Fruit fly (Drosophila melanogaster) whole organism, embryonic: Measurements from ENCODE around the gene CG14357.

Experiments used
- Atf3 ChIP-seq: fragments of 200-800 bp; sonication (Bioruptor generic); optimal IDR thresholded peaks from 3 replicates; lab custom pipeline; 2016; ENCODE audit warnings: missing biosample characterization, missing genetic modification characterization
- Atf6 ChIP-seq: fragments of 200-800 bp; sonication (Bioruptor generic); IDR thresholded peaks from 2 replicates; pipeline ENCODE4 v1.3.6; 2022; ENCODE audit warnings: missing biosample characterization, missing genetic modification characterization
- BtbVII ChIP-seq: fragments of 200-800 bp; sonication (Bioruptor generic); optimal IDR thresholded peaks from 3 replicates; lab custom pipeline; 2017; ENCODE audit warnings: missing biosample characterization, mild to moderate bottlenecking, missing genetic modification characterization
- C15 ChIP-seq: fragments of 200-800 bp; sonication (Bioruptor generic); IDR thresholded peaks from 3 replicates; pipeline ENCODE4 v1.3.6; 2022; ENCODE audit warnings: missing biosample characterization, missing genetic modification characterization
- CG10209 ChIP-seq: fragments of 200-800 bp; sonication (Bioruptor generic); optimal IDR thresholded peaks from 3 replicates; lab custom pipeline; 2017; ENCODE audit warnings: missing biosample characterization, mild to moderate bottlenecking, missing genetic modification characterization, missing genetic modification reagents
- CG1233 ChIP-seq: fragments of 200-800 bp; sonication (Bioruptor generic); optimal IDR thresholded peaks from 4 replicates; lab custom pipeline; 2018; ENCODE audit warnings: missing biosample characterization, mild to moderate bottlenecking, missing genetic modification characterization
- CG12769 ChIP-seq: fragments of 200-800 bp; sonication (Bioruptor generic); optimal IDR thresholded peaks from 2 replicates; lab custom pipeline; 2019; ENCODE audit warnings: missing biosample characterization, mild to moderate bottlenecking, missing genetic modification characterization, moderate library complexity
- CG13296 ChIP-seq: fragments of 200-800 bp; sonication (Bioruptor generic); optimal IDR thresholded peaks from 3 replicates; lab custom pipeline; 2018; ENCODE audit warnings: missing biosample characterization, mild to moderate bottlenecking, missing genetic modification characterization
- CG13624 ChIP-seq: fragments of 200-800 bp; sonication (Bioruptor generic); optimal IDR thresholded peaks from 2 replicates; lab custom pipeline; 2016; ENCODE audit warnings: missing biosample characterization, missing genetic modification characterization
- CG15601 ChIP-seq: fragments of 200-800 bp; sonication (Bioruptor generic); optimal IDR thresholded peaks from 3 replicates; lab custom pipeline; 2019; ENCODE audit warnings: missing biosample characterization, mild to moderate bottlenecking, missing genetic modification characterization, moderate library complexity
- CG1603 ChIP-seq: fragments of 200-800 bp; sonication (Bioruptor generic); optimal IDR thresholded peaks from 2 replicates; lab custom pipeline; 2019; ENCODE audit warnings: missing biosample characterization, mild to moderate bottlenecking, missing genetic modification characterization, moderate library complexity
- CG16815 ChIP-seq: fragments of 200-800 bp; sonication (Bioruptor generic); optimal IDR thresholded peaks from 3 replicates; lab custom pipeline; 2017; ENCODE audit warnings: missing biosample characterization, mild to moderate bottlenecking, missing genetic modification characterization
- CG17568 ChIP-seq: fragments of 200-800 bp; sonication (Bioruptor generic); optimal IDR thresholded peaks from 2 replicates; lab custom pipeline; 2018; ENCODE audit warnings: missing biosample characterization, mild to moderate bottlenecking, missing genetic modification characterization, moderate library complexity
- CG17829 ChIP-seq: fragments of 200-800 bp; optimal IDR thresholded peaks from 2 replicates; lab custom pipeline; 2019; ENCODE audit warnings: missing biosample characterization, mild to moderate bottlenecking, missing genetic modification characterization, moderate library complexity
- CG18619 ChIP-seq: fragments of 200-800 bp; sonication (Bioruptor generic); optimal IDR thresholded peaks from 3 replicates; lab custom pipeline; 2017; ENCODE audit warnings: missing biosample characterization, mild to moderate bottlenecking, missing genetic modification characterization
- CG31441 ChIP-seq: fragments of 200-800 bp; sonication (Bioruptor generic); IDR thresholded peaks from 2 replicates; pipeline ENCODE4 v1.3.6; 2022; ENCODE audit warnings: missing biosample characterization, missing genetic modification characterization
- CG33213 ChIP-seq: fragments of 200-800 bp; sonication (Bioruptor generic); optimal IDR thresholded peaks from 3 replicates; lab custom pipeline; 2016; ENCODE audit warnings: missing biosample characterization, missing genetic modification characterization
- CG34376 ChIP-seq: fragments of 200-800 bp; sonication (Bioruptor generic); optimal IDR thresholded peaks from 2 replicates; lab custom pipeline; 2018; ENCODE audit warnings: missing biosample characterization, mild to moderate bottlenecking, missing genetic modification characterization
- CG4424 ChIP-seq: fragments of 200-800 bp; sonication (Bioruptor generic); optimal IDR thresholded peaks from 3 replicates; lab custom pipeline; 2016; ENCODE audit warnings: missing biosample characterization, missing genetic modification characterization
- CG4854 ChIP-seq: fragments of 200-800 bp; sonication (Bioruptor generic); optimal IDR thresholded peaks from 2 replicates; lab custom pipeline; 2016; ENCODE audit warnings: missing biosample characterization, missing genetic modification characterization, inconsistent platforms
- CG5180 ChIP-seq: fragments of 200-800 bp; sonication (Bioruptor generic); optimal IDR thresholded peaks from 3 replicates; lab custom pipeline; 2017; ENCODE audit warnings: missing biosample characterization, missing genetic modification characterization, mild to moderate bottlenecking, moderate library complexity, missing genetic modification reagents
- CG9437 ChIP-seq: fragments of 200-800 bp; sonication (Bioruptor generic); optimal IDR thresholded peaks from 2 replicates; lab custom pipeline; 2018; ENCODE audit warnings: missing biosample characterization, mild to moderate bottlenecking, missing genetic modification characterization
- CG9817 ChIP-seq: fragments of 200-800 bp; sonication (Bioruptor generic); optimal IDR thresholded peaks from 2 replicates; lab custom pipeline; 2018; ENCODE audit warnings: missing biosample characterization, mild to moderate bottlenecking, missing genetic modification characterization, moderate library complexity
- CHES-1-like ChIP-seq: fragments of 200-800 bp; sonication (Bioruptor generic); optimal IDR thresholded peaks from 2 replicates; lab custom pipeline; 2016; ENCODE audit warnings: missing biosample characterization, missing genetic modification characterization
- Camta ChIP-seq: fragments of 200-800 bp; sonication (Bioruptor generic); optimal IDR thresholded peaks from 2 replicates; lab custom pipeline; 2016; ENCODE audit warnings: missing biosample characterization, missing genetic modification characterization
- CoRest ChIP-seq: fragments of 200-800 bp; sonication (Bioruptor generic); optimal IDR thresholded peaks from 3 replicates; lab custom pipeline; 2018; ENCODE audit warnings: missing biosample characterization, mild to moderate bottlenecking, missing genetic modification characterization, moderate library complexity
- Dek ChIP-seq: fragments of 200-800 bp; sonication (Bioruptor generic); optimal IDR thresholded peaks from 3 replicates; lab custom pipeline; 2019; ENCODE audit warnings: missing biosample characterization, mild to moderate bottlenecking, missing genetic modification characterization, moderate library complexity
- Eip74EF ChIP-seq, 2 experiments: fragments of 200-800 bp in 1 of 2; fragments of >200 bp in 1 of 2; sonication (Bioruptor generic) in 1 of 2; optimal IDR thresholded peaks; 2 replicates each; lab custom pipeline; 2017 to 2019; ENCODE audit warnings: missing biosample characterization in 2 of 2, missing genetic modification characterization in 2 of 2, mild to moderate bottlenecking in 1 of 2, moderate library complexity in 1 of 2
- Lim3 ChIP-seq: fragments of 200-800 bp; sonication (Bioruptor generic); IDR thresholded peaks from 2 replicates; pipeline ENCODE4 v1.3.6; 2022; ENCODE audit warnings: missing biosample characterization, missing genetic modification characterization
- Med ChIP-seq: fragments of 200-800 bp; sonication (Bioruptor generic); peaks from one replicate; lab custom pipeline; 2016; ENCODE audit warnings: missing biosample characterization, missing genetic modification characterization, mild to moderate bottlenecking, inconsistent platforms, moderate library complexity
- Myb ChIP-seq: fragments of 200-800 bp; sonication (Bioruptor generic); optimal IDR thresholded peaks from 2 replicates; lab custom pipeline; 2016; ENCODE audit warnings: missing biosample characterization, missing genetic modification characterization
- PHDP ChIP-seq: fragments of 200-800 bp; sonication (Bioruptor generic); optimal IDR thresholded peaks from 3 replicates; lab custom pipeline; 2018; ENCODE audit warnings: missing biosample characterization, mild to moderate bottlenecking, missing genetic modification characterization, moderate library complexity
- Rx ChIP-seq: fragments of 200-800 bp; sonication (Bioruptor generic); IDR thresholded peaks from 2 replicates; pipeline ENCODE4 v1.3.6; 2022; ENCODE audit warnings: missing biosample characterization, missing genetic modification characterization
- Side ChIP-seq: fragments of 200-800 bp; sonication (Bioruptor generic); optimal IDR thresholded peaks from 2 replicates; lab custom pipeline; 2016; ENCODE audit warnings: missing biosample characterization, missing genetic modification characterization
- Taf1 ChIP-seq: fragments of 200-800 bp; sonication (Bioruptor generic); IDR thresholded peaks from 2 replicates; pipeline ENCODE4 v1.3.6; 2022; ENCODE audit warnings: missing biosample characterization, missing genetic modification characterization
- ash1 ChIP-seq: fragments of 200-800 bp; sonication (Bioruptor generic); optimal IDR thresholded peaks from 2 replicates; lab custom pipeline; 2018; ENCODE audit warnings: missing biosample characterization, mild to moderate bottlenecking, missing genetic modification characterization
- crp ChIP-seq, 2 experiments: fragments of 200-800 bp; sonication (Bioruptor generic); optimal IDR thresholded peaks; 2 replicates in 1 of 2; 3 replicates in 1 of 2; lab custom pipeline; 2017; ENCODE audit warnings: missing biosample characterization in 2 of 2, missing genetic modification characterization in 2 of 2, mild to moderate bottlenecking in 1 of 2, moderate library complexity in 1 of 2
- dysf ChIP-seq: fragments of 200-800 bp; sonication (Bioruptor generic); IDR thresholded peaks from 3 replicates; pipeline ENCODE4 v1.3.6; 2022; ENCODE audit warnings: missing biosample characterization, missing genetic modification characterization
- ewg ChIP-seq: fragments of 200-800 bp; sonication (Bioruptor generic); optimal IDR thresholded peaks from 3 replicates; lab custom pipeline; 2017; ENCODE audit warnings: mild to moderate bottlenecking, missing biosample characterization, missing genetic modification reagents, missing genetic modification characterization
- exex ChIP-seq: fragments of 200-800 bp; sonication (Bioruptor generic); optimal IDR thresholded peaks from 4 replicates; lab custom pipeline; 2018; ENCODE audit warnings: missing biosample characterization, mild to moderate bottlenecking, missing genetic modification characterization, moderate library complexity
- ftz-f1 ChIP-seq: fragments of 200-800 bp; sonication (Bioruptor generic); optimal IDR thresholded peaks from 2 replicates; lab custom pipeline; 2016; ENCODE audit warnings: missing biosample characterization, missing genetic modification characterization
- grau ChIP-seq: fragments of 200-800 bp; optimal IDR thresholded peaks from 3 replicates; lab custom pipeline; 2019; ENCODE audit warnings: missing biosample characterization, mild to moderate bottlenecking, missing genetic modification characterization, moderate library complexity
- nmo ChIP-seq: fragments of 200-800 bp; sonication (Bioruptor generic); optimal IDR thresholded peaks from 2 replicates; lab custom pipeline; 2018; ENCODE audit warnings: missing biosample characterization, mild to moderate bottlenecking, missing genetic modification characterization, moderate library complexity
- nom ChIP-seq: fragments of 200-800 bp; sonication (Bioruptor generic); optimal IDR thresholded peaks from 2 replicates; lab custom pipeline; 2017; ENCODE audit warnings: missing biosample characterization, missing genetic modification characterization, mild to moderate bottlenecking, moderate library complexity, missing genetic modification reagents
- scrt ChIP-seq: fragments of 200-800 bp; sonication (Bioruptor generic); optimal IDR thresholded peaks from 2 replicates; lab custom pipeline; 2018; ENCODE audit warnings: missing biosample characterization, mild to moderate bottlenecking, missing genetic modification characterization, moderate library complexity
- tio ChIP-seq: fragments of 200-800 bp; sonication (Bioruptor generic); optimal IDR thresholded peaks from 2 replicates; lab custom pipeline; 2017; ENCODE audit warnings: missing biosample characterization, missing genetic modification characterization, inconsistent platforms
- tup ChIP-seq: fragments of 200-800 bp; sonication (Bioruptor generic); optimal IDR thresholded peaks from 2 replicates; lab custom pipeline; 2016; ENCODE audit warnings: missing biosample characterization, mild to moderate bottlenecking, missing genetic modification characterization, moderate library complexity
- usp ChIP-seq: fragments of >200 bp; optimal IDR thresholded peaks from 2 replicates; lab custom pipeline; 2017; ENCODE audit warnings: missing biosample characterization, missing genetic modification characterization

Gene CG14357

DNA sequence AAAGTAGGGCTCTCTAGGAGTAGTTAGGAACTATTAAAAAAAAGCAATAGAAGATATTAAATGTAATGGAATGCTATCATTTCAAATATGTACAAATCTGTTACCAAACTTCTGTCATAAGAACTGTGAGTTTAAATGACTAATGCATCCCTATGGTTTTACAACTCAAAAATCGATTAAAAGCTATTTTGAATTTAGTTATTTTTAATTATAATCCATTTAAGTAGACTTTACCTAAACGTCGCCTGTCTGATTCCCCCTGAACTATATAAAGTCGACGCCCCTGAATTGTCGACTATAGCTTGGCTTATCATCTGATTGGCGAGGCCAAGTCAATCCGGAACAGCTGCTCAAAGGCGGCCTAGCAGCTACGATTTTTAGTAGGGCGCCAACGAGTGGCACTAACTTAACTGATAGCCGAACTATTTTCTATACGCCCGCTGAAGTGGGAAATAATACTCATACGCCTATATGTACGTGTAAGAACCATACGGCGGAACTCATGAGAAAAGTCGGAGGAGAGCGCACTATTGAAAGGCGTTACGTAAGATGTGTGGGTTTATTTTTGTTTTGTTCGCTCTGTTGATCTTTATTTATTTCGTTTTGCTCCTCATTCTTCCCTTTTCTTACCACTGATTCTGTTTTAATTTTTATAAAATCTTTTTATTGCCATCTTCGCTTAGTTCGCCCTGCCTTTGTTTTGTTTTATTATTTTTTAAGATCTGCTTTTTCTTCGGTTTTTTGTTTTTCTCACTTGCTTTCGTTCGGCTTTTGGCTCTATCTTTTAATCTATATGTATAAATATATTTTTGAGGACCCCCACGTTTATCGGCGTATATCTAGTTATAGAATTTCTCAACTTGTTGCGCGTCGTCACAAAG is 49.7 kb downstream of the CG14357 start (continued):
- TF ChIP-seq CG16815 (GFP tag; lab: Kevin White, UChicago) (peak; percentile 4), Myb (GFP tag; lab: Kevin White, UChicago) (no peak), CG4854 (peak; percentile 21), nom (GFP tag; lab: Kevin White, UChicago) (peak; percentile 72), Rx (no peak), CG12769 (tag; lab: Kevin White, UChicago) (peak; percentile 22), CG18619 (GFP tag; lab: Kevin White, UChicago) (peak; percentile 35), CG9437 (GFP tag; lab: Kevin White, UChicago) (peak; percentile 8), CG31441 (GFP tag; lab: Robert Waterston, UW) (peak; percentile 65), ash1 (GFP tag; lab: Kevin White, UChicago) (no peak), ewg (GFP tag; lab: Kevin White, UChicago) (no peak), C15 (no peak), Eip74EF (GFP tag; optimal IDR thresholded peaks at IDR 0.05; lab: Kevin White, UChicago) (peak in 1 of 2 experiments; percentile 19), BtbVII (GFP tag; lab: Kevin White, UChicago) (peak; percentile 10), crp (GFP tag; optimal IDR thresholded peaks at IDR 0.05; lab: Kevin White, UChicago) (peak in 1 of 2 experiments; percentile 8), CG13296 (GFP tag; lab: Kevin White, UChicago) (peak; percentile 31), CG10209 (GFP tag; lab: Kevin White, UChicago) (no peak), grau (tag; lab: Kevin White, UChicago) (peak; percentile 59), CG17568 (GFP tag; lab: Kevin White, UChicago) (no peak), CG33213 (no peak), CG1603 (tag; lab: Kevin White, UChicago) (peak; percentile 21), CG34376 (GFP tag; lab: Kevin White, UChicago) (peak; percentile 88), Dek (tag; lab: Kevin White, UChicago) (no peak), Lim3 (no peak), PHDP (tag; lab: Kevin White, UChicago) (peak; percentile 30), Atf3 (GFP tag; lab: Kevin White, UChicago) (no peak), usp (no peak), exex (tag; lab: Kevin White, UChicago) (peak; percentile 27), CG15601 (tag; lab: Kevin White, UChicago) (no peak), scrt (GFP tag; lab: Kevin White, UChicago) (peak; percentile 20), CoRest (peak; percentile 42), Camta (GFP tag; lab: Kevin White, UChicago) (no peak), CG5180 (GFP tag; lab: Kevin White, UChicago) (peak; percentile 3), CG1233 (GFP tag; lab: Kevin White, UChicago) (peak; percentile 30), CHES-1-like (GFP tag; lab: Kevin White, UChicago) (no peak), CG17829 (tag; lab: Kevin White, UChicago) (no peak), CG4424 (GFP tag; lab: Kevin White, UChicago) (peak; percentile 25), tup (GFP tag; lab: Kevin White, UChicago) (no peak), ftz-f1 (GFP tag; lab: Kevin White, UChicago) (peak; percentile 35), CG9817 (peak; percentile 25), Taf1 (no peak), dysf (GFP tag; lab: Robert Waterston, UW) (peak; percentile 59; the same call in 2 of the 3 replicates), nmo (GFP tag; lab: Kevin White, UChicago) (peak; percentile 15), Med (GFP tag; lab: Kevin White, UChicago) (peak; percentile 89), Atf6 (GFP tag; lab: Robert Waterston, UW) (no peak; the same call in 1 of the 2 replicates), tio (GFP tag; lab: Kevin White, UChicago) (peak; percentile 21), CG13624 (GFP tag; lab: Kevin White, UChicago) (peak; percentile 41), Side (GFP tag; lab: Kevin White, UChicago) (no peak)
